Worm (Caenorhabditis elegans) whole organism, L4 larva: Measurements from ENCODE around the gene aakg-5.

Source experiments
- ama-1 ChIP-seq: fragments of 150-350 bp; optimal IDR thresholded peaks from 2 replicates; lab custom pipeline; 2014; ENCODE audit warnings: inconsistent platforms, mixed read lengths
- arid-1 ChIP-seq: fragments of 200-800 bp; sonication (Bioruptor generic); conservative IDR thresholded peaks from 2 replicates; pipeline ENCODE4 v1.3.6; 2022; ENCODE audit warnings: missing genetic modification reagents, missing genetic modification characterization, missing compliant biosample characterization
- ceh-32 ChIP-seq: sonication (generic microtip); optimal IDR thresholded peaks from 2 replicates; lab custom pipeline; 2016; ENCODE audit warnings: mild to moderate bottlenecking, missing genetic modification characterization, missing compliant biosample characterization; ENCODE audit not compliant: poor library complexity
- ctbp-1 ChIP-seq: fragments of 200-800 bp; sonication (Bioruptor generic); IDR thresholded peaks from 2 replicates; pipeline ENCODE4 v1.3.6; 2022; ENCODE audit warnings: missing genetic modification reagents, missing genetic modification characterization, missing compliant biosample characterization
- dmd-6 ChIP-seq: fragments of 200-800 bp; sonication (Bioruptor generic); IDR thresholded peaks from 2 replicates; pipeline ENCODE4 v1.3.6; 2022; ENCODE audit warnings: missing genetic modification reagents, missing genetic modification characterization, missing compliant biosample characterization
- egl-43 ChIP-seq: fragments of 200-800 bp; sonication (Bioruptor generic); IDR thresholded peaks from 2 replicates; pipeline ENCODE4 v1.3.6; 2022; ENCODE audit warnings: missing genetic modification reagents, missing genetic modification characterization, missing compliant biosample characterization
- fkh-10 ChIP-seq: fragments of 150-350 bp; optimal IDR thresholded peaks from 2 replicates; lab custom pipeline; 2014; ENCODE audit warnings: missing biosample characterization, missing genetic modification reagents, missing genetic modification characterization
- hif-1 ChIP-seq, 2 experiments: sonication (generic microtip); optimal IDR thresholded peaks; 2 replicates each; lab custom pipeline; 2016 to 2017; ENCODE audit warnings: missing compliant biosample characterization in 2 of 2, missing genetic modification characterization in 2 of 2, missing genetic modification reagents in 2 of 2, missing genotype in 2 of 2, mild to moderate bottlenecking in 1 of 2
- hmg-1.1 ChIP-seq: fragments of 200-800 bp; sonication (Bioruptor generic); IDR thresholded peaks from 2 replicates; pipeline ENCODE4 v1.3.6; 2022; ENCODE audit warnings: missing genetic modification reagents, missing genetic modification characterization, missing compliant biosample characterization
- lin-13 ChIP-seq: fragments of 150-350 bp; optimal IDR thresholded peaks from 2 replicates; lab custom pipeline; 2014; ENCODE audit warnings: missing biosample characterization, missing genetic modification reagents, missing genetic modification characterization
- lin-38 ChIP-seq: fragments of 200-800 bp; sonication (Bioruptor generic); IDR thresholded peaks from 2 replicates; pipeline ENCODE4 v1.3.6; 2022; ENCODE audit warnings: missing genetic modification reagents, missing genetic modification characterization, missing compliant biosample characterization
- lsy-2 ChIP-seq, 2 experiments: fragments of 150-350 bp in 1 of 2; sonication (generic microtip) in 1 of 2; optimal IDR thresholded peaks; 2 replicates each; lab custom pipeline; 2014 to 2017; ENCODE audit warnings: missing biosample characterization in 2 of 2, missing genetic modification characterization in 2 of 2
- madf-9 ChIP-seq: fragments of 200-800 bp; sonication (Bioruptor generic); conservative IDR thresholded peaks from 2 replicates; pipeline ENCODE4 v1.3.6; 2022; ENCODE audit warnings: missing genetic modification reagents, missing genetic modification characterization, missing compliant biosample characterization
- mep-1 ChIP-seq: fragments of 150-350 bp; sonication (generic microtip); optimal IDR thresholded peaks from 3 replicates; lab custom pipeline; 2014; ENCODE audit warnings: missing biosample characterization, missing genetic modification characterization
- mes-2 ChIP-seq: sonication (generic microtip); optimal IDR thresholded peaks from 2 replicates; lab custom pipeline; 2016; ENCODE audit warnings: missing genotype, mild to moderate bottlenecking, missing genetic modification characterization, missing compliant biosample characterization; ENCODE audit not compliant: poor library complexity, severe bottlenecking
- mxl-3 ChIP-seq: fragments of 200-800 bp; sonication (Bioruptor generic); optimal IDR thresholded peaks from 2 replicates; lab custom pipeline; 2018; ENCODE audit warnings: mild to moderate bottlenecking, missing genetic modification characterization, missing compliant biosample characterization
- nhr-11 ChIP-seq: fragments of 150-350 bp; optimal IDR thresholded peaks from 2 replicates; lab custom pipeline; 2014; ENCODE audit warnings: missing biosample characterization, missing genetic modification characterization
- nhr-25 ChIP-seq: sonication (generic microtip); optimal IDR thresholded peaks from 2 replicates; lab custom pipeline; 2017; ENCODE audit warnings: missing genetic modification characterization, mild to moderate bottlenecking, missing compliant biosample characterization, antibody characterized with exemption, moderate library complexity, borderline replicate concordance; ENCODE audit not compliant: insufficient read depth
- nhr-28 ChIP-seq: fragments of 150-350 bp; optimal IDR thresholded peaks from 2 replicates; lab custom pipeline; 2014; ENCODE audit warnings: missing biosample characterization, missing genetic modification characterization
- nhr-42 ChIP-seq: fragments of 200-800 bp; sonication (Bioruptor generic); IDR thresholded peaks from 2 replicates; pipeline ENCODE4 v1.3.6; 2022; ENCODE audit warnings: missing genetic modification characterization, missing compliant biosample characterization
- nhr-6 ChIP-seq: fragments of 150-350 bp; optimal IDR thresholded peaks from 2 replicates; lab custom pipeline; 2014; ENCODE audit warnings: missing biosample characterization, missing genetic modification characterization
- pha-4 ChIP-seq, 2 experiments: fragments of 150-350 bp in 1 of 2; fragments of 200-800 bp in 1 of 2; sonication (Bioruptor generic) in 1 of 2; IDR thresholded peaks in 1 of 2; optimal IDR thresholded peaks in 1 of 2; 2 replicates each; pipeline versions ENCODE4 v1.3.6 to Lab custom; 2014 to 2022; ENCODE audit warnings: missing genetic modification characterization in 2 of 2, missing genetic modification reagents in 2 of 2, missing biosample characterization in 1 of 2, missing compliant biosample characterization in 1 of 2
- pqm-1 ChIP-seq: sonication (generic microtip); optimal IDR thresholded peaks from 2 replicates; lab custom pipeline; 2017; ENCODE audit warnings: missing biosample characterization, missing genetic modification characterization
- rbr-2 ChIP-seq: sonication (generic microtip); optimal IDR thresholded peaks from 2 replicates; lab custom pipeline; 2016; ENCODE audit warnings: missing genotype, missing genetic modification characterization, missing compliant biosample characterization
- saeg-2 ChIP-seq: fragments of 200-800 bp; sonication (Bioruptor generic); IDR thresholded peaks from 2 replicates; pipeline ENCODE4 v1.3.6; 2022; ENCODE audit warnings: missing genetic modification reagents, missing genetic modification characterization, missing compliant biosample characterization
- snpc-1.2 ChIP-seq: fragments of 200-800 bp; sonication (Bioruptor generic); IDR thresholded peaks from 2 replicates; pipeline ENCODE4 v1.3.6; 2022; ENCODE audit warnings: missing genetic modification reagents, missing genetic modification characterization, missing compliant biosample characterization
- tag-97 ChIP-seq: fragments of 200-800 bp; sonication (Bioruptor generic); IDR thresholded peaks from 2 replicates; pipeline ENCODE4 v1.3.6; 2022; ENCODE audit warnings: missing genetic modification characterization, missing compliant biosample characterization
- tra-1 ChIP-seq: fragments of 200-800 bp; sonication (Bioruptor generic); IDR thresholded peaks from 2 replicates; pipeline ENCODE4 v1.3.6; 2022; ENCODE audit warnings: missing genetic modification reagents, missing genetic modification characterization, missing compliant biosample characterization
- unc-130 ChIP-seq: sonication (generic microtip); optimal IDR thresholded peaks from 2 replicates; lab custom pipeline; 2016; ENCODE audit warnings: missing genetic modification reagents, missing genetic modification characterization, missing compliant biosample characterization
- unc-62 ChIP-seq, 3 experiments: fragments of 150-350 bp in 1 of 3; sonication (generic microtip); optimal IDR thresholded peaks in 2 of 3; peaks in 1 of 3; 1 replicate in 1 of 3; 2 replicates in 2 of 3; lab custom pipeline; 2014 to 2017; ENCODE audit warnings: missing biosample characterization in 3 of 3, missing genetic modification characterization in 3 of 3, missing genetic modification reagents in 3 of 3, missing genotype in 1 of 3
- zag-1 ChIP-seq: fragments of 150-350 bp; optimal IDR thresholded peaks from 2 replicates; lab custom pipeline; 2014; ENCODE audit warnings: missing biosample characterization, missing genetic modification characterization
- zfp-3 ChIP-seq: fragments of 200-800 bp; sonication (Bioruptor generic); conservative IDR thresholded peaks from 2 replicates; pipeline ENCODE4 v1.3.6; 2022; ENCODE audit warnings: missing genetic modification reagents, missing genetic modification characterization, missing compliant biosample characterization
- zip-11 ChIP-seq: fragments of 200-800 bp; sonication (Bioruptor generic); IDR thresholded peaks from 2 replicates; pipeline ENCODE4 v1.3.6; 2022; ENCODE audit warnings: missing genetic modification characterization, missing compliant biosample characterization

The aakg-5 gene

DNA sequence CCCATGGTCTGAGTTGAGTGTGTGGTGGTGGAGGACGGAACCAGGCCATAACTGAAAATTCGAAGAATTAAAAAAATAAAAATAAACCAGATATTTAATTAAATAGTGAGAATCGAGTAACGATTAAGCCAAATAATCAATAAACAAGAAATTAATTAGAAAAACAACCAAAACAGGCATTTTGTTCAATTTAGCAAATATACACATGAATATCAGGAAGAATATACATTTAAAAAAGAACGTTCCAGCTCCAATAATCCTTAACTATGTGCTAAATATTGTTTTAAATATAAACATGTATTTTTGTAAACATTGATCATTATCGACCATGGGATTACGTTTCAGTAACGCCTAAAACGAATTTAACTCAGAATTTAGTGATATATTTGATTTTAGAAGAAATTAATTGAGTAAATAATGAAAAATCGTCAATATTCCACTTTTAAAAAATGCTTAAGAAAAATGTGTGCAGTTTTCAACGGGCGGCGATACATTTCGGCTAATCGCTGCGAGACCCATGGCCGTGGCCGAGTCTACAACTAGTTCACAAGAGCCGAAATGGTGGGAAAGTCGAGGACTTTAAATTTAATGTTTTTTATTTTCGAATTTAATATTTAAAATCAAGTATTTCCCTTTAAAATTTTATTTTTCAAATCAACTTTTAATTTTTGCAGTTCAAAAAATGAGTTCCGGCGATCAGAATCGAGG, 6.8 kb downstream of the aakg-5 start, which contains the start of the genes R53.4 and psf-1 (continued):
- peak in 1 of 2 experiments; percentile 90 for TF ChIP-seq lsy-2 (tag; optimal IDR thresholded peaks at IDR 0.05; lab: Kevin White, UChicago)
- TF ChIP-seq unc-130 (GFP tag; lab: Kevin White, UChicago), result peak; percentile 96
- TF ChIP-seq dmd-6, result peak; percentile 30; the same call in 1 of the 2 replicates
- TF ChIP-seq fkh-10 (GFP tag; lab: Kevin White, UChicago), result peak; percentile 2
- peak; percentile 3 for TF ChIP-seq pqm-1 (tag; lab: Kevin White, UChicago)
- TF ChIP-seq hif-1 (tag; optimal IDR thresholded peaks at IDR 0.05; lab: Kevin White, UChicago), result peak in 1 of 2 experiments; percentile 82
- peak; percentile 22 for TF ChIP-seq mxl-3
- TF ChIP-seq nhr-6 (tag; lab: Kevin White, UChicago), result peak; percentile 42
- peak; percentile 97 for TF ChIP-seq mes-2 (tag; lab: Kevin White, UChicago)
- no peak for TF ChIP-seq egl-43 (GFP tag; lab: Robert Waterston, UW)
- peak; percentile 40 for TF ChIP-seq nhr-28 (tag; lab: Kevin White, UChicago)
- peak; percentile 61 for TF ChIP-seq hmg-1.1 (GFP tag; lab: Robert Waterston, UW)
- 0 out of 2 replicates have a peak, but pooled peaks have one; percentile 37 for TF ChIP-seq tra-1 (GFP tag; lab: Robert Waterston, UW)
- no peak for TF ChIP-seq snpc-1.2 (GFP tag; lab: Robert Waterston, UW)
- TF ChIP-seq rbr-2 (tag; lab: Kevin White, UChicago), result peak; percentile 49
- TF ChIP-seq mep-1, result peak; percentile 46
- TF ChIP-seq nhr-11 (tag; lab: Kevin White, UChicago), result peak; percentile 87
- TF ChIP-seq arid-1 (GFP tag; lab: Robert Waterston, UW), result 0 out of 2 replicates have a peak, but pooled peaks have one; percentile 10

DNA sequence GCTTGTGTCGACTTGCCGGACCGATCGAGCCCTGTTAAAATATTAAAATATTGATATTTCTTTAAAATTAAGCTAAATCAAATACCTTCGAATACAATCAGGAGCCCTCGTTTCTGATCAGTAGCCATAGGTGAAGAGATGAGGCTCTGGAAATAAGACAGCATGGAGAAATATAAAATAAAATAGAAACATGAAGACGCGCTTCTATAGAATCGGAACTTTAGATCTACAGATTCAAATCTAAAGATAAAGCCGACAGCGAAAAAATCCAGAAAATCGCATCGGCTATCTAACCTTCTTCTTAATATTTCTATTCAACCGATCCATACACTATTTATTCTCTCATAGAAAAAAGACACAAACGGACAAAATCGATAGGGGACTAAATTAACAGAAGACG, 8.0 kb downstream of the aakg-5 start, which contains the start of gene dtmk-1:
dtmk-1 (minus strand) TSS at position 146 of the 400 bp plus-strand sequence.
- TF ChIP-seq ctbp-1 (GFP tag; lab: Robert Waterston, UW) (no peak), nhr-25 (tag; lab: Kevin White, UChicago) (peak; percentile 5), madf-9 (GFP tag; lab: Robert Waterston, UW) (no peak), lin-13 (GFP tag; lab: Kevin White, UChicago) (peak; percentile 12), saeg-2 (GFP tag; lab: Robert Waterston, UW) (no peak), ama-1 (peak; percentile 32), zag-1 (tag; lab: Kevin White, UChicago) (no peak), nhr-11 (tag; lab: Kevin White, UChicago) (no peak), zfp-3 (GFP tag; lab: Robert Waterston, UW) (0 out of 2 replicates have a peak, but pooled peaks have one; percentile 9), pha-4 (GFP tag; IDR thresholded peaks at IDR 0.05; lab: Robert Waterston, UW) (0 out of 2 replicates have a peak, but pooled peaks have one; percentile 10), pha-4 (tag; optimal IDR thresholded peaks at IDR 0.05; lab: Kevin White, UChicago) (no peak), nhr-28 (tag; lab: Kevin White, UChicago) (no peak), lin-38 (peak; percentile 33; the same call in 1 of the 2 replicates), nhr-42 (no peak)

DNA sequence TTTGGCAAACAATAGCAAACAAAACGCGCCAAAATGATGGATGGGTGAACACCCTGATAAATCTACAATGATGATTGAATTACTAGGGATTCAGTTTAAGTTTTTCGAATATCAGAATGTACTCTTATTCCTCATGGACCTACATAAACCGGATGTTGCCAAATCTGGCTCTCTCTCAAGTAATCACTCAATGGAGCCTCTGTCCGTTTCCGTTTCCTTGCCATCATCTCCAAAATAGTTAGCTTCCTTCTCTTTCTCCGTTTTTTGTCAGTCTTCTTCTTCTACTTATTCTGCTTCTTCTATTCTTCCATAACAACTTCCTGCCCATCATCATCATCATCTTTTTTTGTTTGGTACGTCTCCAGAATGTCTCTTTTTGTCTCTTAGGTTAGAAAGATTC, 9.6 kb downstream of the aakg-5 start:
- no peak for TF ChIP-seq zip-11 (GFP tag; lab: Robert Waterston, UW)
- TF ChIP-seq tag-97 (GFP tag; lab: Robert Waterston, UW), result no peak
- no peak for TF ChIP-seq rbr-2 (tag; lab: Kevin White, UChicago)

DNA sequence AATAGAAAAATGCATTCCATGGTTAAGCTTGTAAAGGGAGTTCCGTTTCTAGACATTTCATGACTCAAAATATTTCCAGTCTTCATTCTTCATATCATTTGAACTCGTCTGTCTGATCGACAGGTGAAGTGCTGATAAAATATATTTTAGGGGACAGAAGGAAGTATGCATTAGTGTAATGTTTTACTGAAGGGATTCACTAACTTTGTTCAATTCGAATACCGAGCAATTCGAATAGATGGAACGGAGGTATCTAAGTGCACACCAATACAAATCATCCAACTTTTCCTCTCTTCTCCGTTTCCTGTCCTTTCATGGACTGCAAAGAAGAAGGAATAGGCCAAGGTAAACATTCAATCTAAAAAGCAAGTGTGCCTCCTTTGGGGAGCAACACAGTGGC, 11.1 kb downstream of the aakg-5 start:
- TF ChIP-seq unc-62 (GFP tag; optimal IDR thresholded peaks at IDR 0.05 in 1 of 2; lab: Kevin White, UChicago) (peak in 1 of 2 experiments; percentile 93), unc-62 (tag; optimal IDR thresholded peaks at IDR 0.05; lab: Kevin White, UChicago) (no peak), ceh-32 (tag; lab: Kevin White, UChicago) (no peak), pqm-1 (tag; lab: Kevin White, UChicago) (peak; percentile 41), dmd-6 (peak; percentile 25; the same call in 1 of the 2 replicates)
